Fruit fly (Drosophila melanogaster) whole organism, pupa: Measurements from ENCODE around the gene NimB1.

Source experiments
- CG10348 ChIP-seq: fragments of 200-800 bp; sonication (Bioruptor generic); IDR thresholded peaks from 2 replicates; pipeline ENCODE4 v1.3.6; 2022; ENCODE audit warnings: missing biosample characterization, missing genetic modification characterization
- CG12605 ChIP-seq: fragments of 200-800 bp; sonication (Bioruptor generic); IDR thresholded peaks from 2 replicates; pipeline ENCODE4 v1.3.6; 2022; ENCODE audit warnings: missing biosample characterization, missing genetic modification characterization
- CG13204 ChIP-seq: fragments of 200-800 bp; sonication (Bioruptor generic); optimal IDR thresholded peaks from 2 replicates; lab custom pipeline; 2018; ENCODE audit warnings: missing biosample characterization, mild to moderate bottlenecking, missing genetic modification characterization, moderate library complexity
- CG15710 ChIP-seq: fragments of 200-800 bp; sonication (Bioruptor generic); optimal IDR thresholded peaks from 2 replicates; lab custom pipeline; 2018; ENCODE audit warnings: missing biosample characterization, mild to moderate bottlenecking, missing genetic modification characterization, moderate library complexity
- CG17806 ChIP-seq: fragments of 200-800 bp; sonication (Bioruptor generic); optimal IDR thresholded peaks from 2 replicates; lab custom pipeline; 2018; ENCODE audit warnings: missing biosample characterization, mild to moderate bottlenecking, missing genetic modification characterization, moderate library complexity
- CG34367 ChIP-seq: fragments of 200-800 bp; sonication (Bioruptor generic); optimal IDR thresholded peaks from 2 replicates; lab custom pipeline; 2018; ENCODE audit warnings: missing biosample characterization, mild to moderate bottlenecking, missing genetic modification characterization
- CG4496 ChIP-seq: fragments of 200-800 bp; sonication (Bioruptor generic); IDR thresholded peaks from 3 replicates; pipeline ENCODE4 v1.3.6; 2022; ENCODE audit warnings: missing biosample characterization, missing genetic modification characterization
- CG9948 ChIP-seq: fragments of 200-800 bp; sonication (Bioruptor generic); optimal IDR thresholded peaks from 2 replicates; lab custom pipeline; 2018; ENCODE audit warnings: missing biosample characterization, mild to moderate bottlenecking, missing genetic modification characterization, moderate library complexity
- EcR ChIP-seq: fragments of 200-800 bp; sonication (Bioruptor generic); optimal IDR thresholded peaks from 3 replicates; lab custom pipeline; 2019; ENCODE audit warnings: missing biosample characterization, missing genetic modification characterization, mild to moderate bottlenecking, moderate library complexity, missing genetic modification reagents
- Ets98B ChIP-seq: fragments of 200-800 bp; sonication (Bioruptor generic); IDR thresholded peaks from 2 replicates; pipeline ENCODE4 v1.3.6; 2022; ENCODE audit warnings: missing biosample characterization, missing genetic modification characterization
- Pif1A ChIP-seq: fragments of 200-800 bp; sonication (Bioruptor generic); optimal IDR thresholded peaks from 3 replicates; lab custom pipeline; 2016; ENCODE audit warnings: missing biosample characterization, missing genetic modification characterization

DNA sequence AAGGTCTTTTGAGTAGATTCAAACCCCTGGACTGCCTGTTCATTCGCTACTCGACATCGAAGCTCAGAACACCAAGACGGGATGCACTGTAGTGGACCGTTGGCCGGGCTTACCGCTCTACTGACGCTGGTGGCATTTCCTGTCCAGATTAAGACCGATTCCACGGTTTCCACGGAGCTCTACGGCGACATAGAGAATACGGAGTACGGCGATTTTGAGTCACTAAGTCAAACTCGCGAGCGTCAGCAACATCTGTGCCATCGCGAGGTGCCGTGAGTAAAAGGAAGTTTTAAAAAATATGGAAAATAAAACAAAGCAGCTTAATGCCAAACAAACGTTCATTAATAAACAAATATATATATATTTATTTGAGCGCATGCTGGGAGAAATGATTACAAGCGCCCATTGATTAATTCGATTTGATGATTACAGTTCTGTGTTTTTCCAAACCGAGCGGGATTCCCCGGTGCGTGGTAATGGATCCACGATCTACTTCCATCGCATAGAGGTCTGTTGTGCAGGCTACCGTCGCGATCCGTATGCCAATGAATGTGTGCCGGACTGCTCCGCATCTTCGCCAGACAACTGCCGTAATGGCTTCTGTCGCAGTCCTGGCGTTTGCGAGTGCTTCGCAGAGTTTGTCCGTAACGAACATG lies at the start of gene NimB1:
- no peak for TF ChIP-seq CG34367 (tag; lab: Kevin White, UChicago)
- no peak for TF ChIP-seq CG13204 (GFP tag; lab: Kevin White, UChicago)
- no peak for TF ChIP-seq EcR
- no peak for TF ChIP-seq CG17806 (tag; lab: Kevin White, UChicago)
- TF ChIP-seq CG10348 (GFP tag; lab: Robert Waterston, UW) = no peak
- no peak for TF ChIP-seq CG4496
- no peak for TF ChIP-seq Ets98B (GFP tag; lab: Robert Waterston, UW)
- no peak for TF ChIP-seq CG15710 (tag; lab: Kevin White, UChicago)
- no peak for TF ChIP-seq Pif1A
- TF ChIP-seq CG12605 (GFP tag; lab: Robert Waterston, UW) = no peak
- no peak for TF ChIP-seq CG9948 (tag; lab: Kevin White, UChicago)
